Fruit fly (Drosophila melanogaster) whole organism, pupa: ENCODE measurements around the gene CG42693.

ENCODE experiments used
- CG10348 ChIP-seq: fragments of 200-800 bp; sonication (Bioruptor generic); IDR thresholded peaks from 2 replicates; pipeline ENCODE4 v1.3.6; 2022; ENCODE audit warnings: missing biosample characterization, missing genetic modification characterization
- CG13204 ChIP-seq: fragments of 200-800 bp; sonication (Bioruptor generic); optimal IDR thresholded peaks from 2 replicates; lab custom pipeline; 2018; ENCODE audit warnings: missing biosample characterization, mild to moderate bottlenecking, missing genetic modification characterization, moderate library complexity
- CG15710 ChIP-seq: fragments of 200-800 bp; sonication (Bioruptor generic); optimal IDR thresholded peaks from 2 replicates; lab custom pipeline; 2018; ENCODE audit warnings: missing biosample characterization, mild to moderate bottlenecking, missing genetic modification characterization, moderate library complexity
- CG17806 ChIP-seq: fragments of 200-800 bp; sonication (Bioruptor generic); optimal IDR thresholded peaks from 2 replicates; lab custom pipeline; 2018; ENCODE audit warnings: missing biosample characterization, mild to moderate bottlenecking, missing genetic modification characterization, moderate library complexity
- CG34367 ChIP-seq: fragments of 200-800 bp; sonication (Bioruptor generic); optimal IDR thresholded peaks from 2 replicates; lab custom pipeline; 2018; ENCODE audit warnings: missing biosample characterization, mild to moderate bottlenecking, missing genetic modification characterization
- CG8159 ChIP-seq: fragments of 200-800 bp; sonication (Bioruptor generic); optimal IDR thresholded peaks from 3 replicates; lab custom pipeline; 2018; ENCODE audit warnings: missing biosample characterization, mild to moderate bottlenecking, missing genetic modification characterization, moderate library complexity
- D1 ChIP-seq: fragments of 200-800 bp; sonication (Bioruptor generic); optimal IDR thresholded peaks from 2 replicates; lab custom pipeline; 2018; ENCODE audit warnings: missing biosample characterization, mild to moderate bottlenecking, missing genetic modification characterization, moderate library complexity
- EcR ChIP-seq: fragments of 200-800 bp; sonication (Bioruptor generic); optimal IDR thresholded peaks from 3 replicates; lab custom pipeline; 2019; ENCODE audit warnings: missing biosample characterization, missing genetic modification characterization, mild to moderate bottlenecking, moderate library complexity, missing genetic modification reagents
- Ets98B ChIP-seq: fragments of 200-800 bp; sonication (Bioruptor generic); IDR thresholded peaks from 2 replicates; pipeline ENCODE4 v1.3.6; 2022; ENCODE audit warnings: missing biosample characterization, missing genetic modification characterization
- Pif1A ChIP-seq: fragments of 200-800 bp; sonication (Bioruptor generic); optimal IDR thresholded peaks from 3 replicates; lab custom pipeline; 2016; ENCODE audit warnings: missing biosample characterization, missing genetic modification characterization
- Pif1B ChIP-seq: fragments of 200-800 bp; sonication (Bioruptor generic); optimal IDR thresholded peaks from 3 replicates; lab custom pipeline; 2016; ENCODE audit warnings: missing biosample characterization, missing genetic modification characterization
- Snoo ChIP-seq: fragments of 200-800 bp; sonication (Bioruptor generic); optimal IDR thresholded peaks from 3 replicates; lab custom pipeline; 2017; ENCODE audit warnings: missing biosample characterization, mild to moderate bottlenecking, missing genetic modification characterization, inconsistent platforms
- fd96Ca ChIP-seq: fragments of 200-800 bp; sonication (Bioruptor generic); IDR thresholded peaks from 3 replicates; pipeline ENCODE4 v1.3.6; 2022; ENCODE audit warnings: missing biosample characterization, missing genetic modification characterization
- rn ChIP-seq: fragments of 200-800 bp; sonication (Bioruptor generic); IDR thresholded peaks from 2 replicates; pipeline ENCODE4 v1.3.6; 2022; ENCODE audit warnings: missing biosample characterization, missing genetic modification characterization

dm6 chr3R:31698143-31698776 lies 9.9 kb downstream of the CG42693 start:
- peak; percentile 95 for TF ChIP-seq CG8159 (tag; lab: Kevin White, UChicago)
- TF ChIP-seq CG13204 (GFP tag; lab: Kevin White, UChicago): peak; percentile 65
- peak; percentile 90 for TF ChIP-seq CG34367
- 0 out of 2 replicates have a peak, but pooled peaks have one; percentile 20 for TF ChIP-seq Ets98B (GFP tag; lab: Robert Waterston, UW)
- peak; percentile 91 for TF ChIP-seq Snoo
- peak; percentile 81 for TF ChIP-seq Pif1B (GFP tag; lab: Kevin White, UChicago)
- TF ChIP-seq CG10348 (GFP tag; lab: Robert Waterston, UW): no peak
- peak; percentile 68; the same call in 2 of the 3 replicates for TF ChIP-seq fd96Ca (GFP tag; lab: Robert Waterston, UW)
- peak; percentile 94 for TF ChIP-seq CG17806 (tag; lab: Kevin White, UChicago)
- peak; percentile 80 for TF ChIP-seq D1 (tag; lab: Kevin White, UChicago)
- TF ChIP-seq rn (GFP tag; lab: Robert Waterston, UW): no peak
- TF ChIP-seq CG15710 (tag; lab: Kevin White, UChicago): peak; percentile 90
- TF ChIP-seq Pif1A (GFP tag; lab: Kevin White, UChicago): peak; percentile 85
- peak; percentile 29 for TF ChIP-seq EcR (GFP tag; lab: Kevin White, UChicago)
